Worm (Caenorhabditis elegans) whole organism, midembryonic: ENCODE measurements around the gene C26E1.2.

Experiments used
- cog-1 ChIP-seq: sonication (generic microtip); optimal IDR thresholded peaks from 2 replicates; lab custom pipeline; 2016; ENCODE audit warnings: missing genetic modification characterization, missing compliant biosample characterization
- flt-1 ChIP-seq: fragments of 200-800 bp; sonication (Bioruptor generic); IDR thresholded peaks from 2 replicates; pipeline ENCODE4 v1.3.6; 2022; ENCODE audit warnings: missing genetic modification characterization, missing compliant biosample characterization
- klf-2 ChIP-seq: fragments of 200-800 bp; sonication (Bioruptor generic); conservative IDR thresholded peaks from 2 replicates; pipeline ENCODE4 v1.3.6; 2022; ENCODE audit warnings: missing genetic modification reagents, missing genetic modification characterization, missing compliant biosample characterization
- ztf-29 ChIP-seq: fragments of 200-800 bp; sonication (Bioruptor generic); IDR thresholded peaks from 2 replicates; pipeline ENCODE4 v1.3.6; 2022; ENCODE audit warnings: missing genetic modification reagents, missing genetic modification characterization, missing compliant biosample characterization

DNA sequence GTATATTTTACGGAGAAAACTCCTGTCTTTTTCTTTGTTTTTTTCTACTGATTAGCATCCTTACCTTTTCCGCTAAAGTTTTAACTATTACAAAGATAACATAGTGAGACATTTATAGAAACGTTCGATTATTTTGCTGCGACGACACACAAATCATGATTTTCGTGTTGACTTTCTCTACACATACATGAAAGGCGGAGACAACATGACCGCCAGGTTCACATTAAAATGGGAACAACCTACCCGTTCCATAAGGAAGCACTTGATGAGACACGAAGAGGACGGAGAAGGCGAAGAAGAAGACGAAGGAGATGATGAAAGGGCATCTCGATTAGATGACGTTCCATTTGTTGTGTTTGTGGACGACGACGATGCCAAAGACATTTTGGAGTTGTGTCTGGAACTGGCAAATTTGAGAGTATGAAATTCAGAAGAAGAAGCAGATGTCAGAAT lies 46.0 kb upstream of the C26E1.2 start, which contains the start of gene C34D1.4:
- TF ChIP-seq cog-1 (tag; lab: Kevin White, UChicago) (no peak), klf-2 (GFP tag; lab: Robert Waterston, UW) (no peak), flt-1 (no peak), ztf-29 (GFP tag; lab: Robert Waterston, UW) (no peak)
